Worm (Caenorhabditis elegans) whole organism, L4 larva: ENCODE measurements around the gene rbg-1.

Source experiments
- aha-1 ChIP-seq: fragments of 150-350 bp; peaks from one replicate; lab custom pipeline; 2014; ENCODE audit warnings: missing biosample characterization, missing genetic modification characterization
- attf-4 ChIP-seq: sonication (generic microtip); optimal IDR thresholded peaks from 3 replicates; lab custom pipeline; 2017; ENCODE audit warnings: missing biosample characterization, missing genetic modification characterization
- dmd-8 ChIP-seq: fragments of 200-800 bp; sonication (Bioruptor generic); IDR thresholded peaks from 2 replicates; pipeline ENCODE4 v1.3.6; 2022; ENCODE audit warnings: missing genetic modification characterization, missing compliant biosample characterization
- dpl-1 ChIP-seq: fragments of 150-350 bp; optimal IDR thresholded peaks from 2 replicates; lab custom pipeline; 2014; ENCODE audit warnings: missing biosample characterization, missing genetic modification reagents, missing genetic modification characterization
- lin-38 ChIP-seq: fragments of 200-800 bp; sonication (Bioruptor generic); IDR thresholded peaks from 2 replicates; pipeline ENCODE4 v1.3.6; 2022; ENCODE audit warnings: missing genetic modification reagents, missing genetic modification characterization, missing compliant biosample characterization
- mdl-1 ChIP-seq, 2 experiments: fragments of 150-350 bp in 1 of 2; sonication (generic microtip) in 1 of 2; optimal IDR thresholded peaks; 2 replicates each; lab custom pipeline; 2014 to 2017; ENCODE audit warnings: missing biosample characterization in 2 of 2, missing genetic modification characterization in 2 of 2
- nhr-11 ChIP-seq: fragments of 150-350 bp; optimal IDR thresholded peaks from 2 replicates; lab custom pipeline; 2014; ENCODE audit warnings: missing biosample characterization, missing genetic modification characterization
- nhr-237 ChIP-seq: sonication (generic microtip); optimal IDR thresholded peaks from 2 replicates; lab custom pipeline; 2017; ENCODE audit warnings: missing biosample characterization, missing genetic modification characterization
- nhr-77 ChIP-seq: fragments of 150-350 bp; optimal IDR thresholded peaks from 2 replicates; lab custom pipeline; 2014; ENCODE audit warnings: missing biosample characterization, missing genetic modification characterization
- pha-4 ChIP-seq, 2 experiments: fragments of 150-350 bp in 1 of 2; fragments of 200-800 bp in 1 of 2; sonication (Bioruptor generic) in 1 of 2; IDR thresholded peaks in 1 of 2; optimal IDR thresholded peaks in 1 of 2; 2 replicates each; pipeline versions ENCODE4 v1.3.6 to Lab custom; 2014 to 2022; ENCODE audit warnings: missing genetic modification characterization in 2 of 2, missing genetic modification reagents in 2 of 2, missing biosample characterization in 1 of 2, missing compliant biosample characterization in 1 of 2
- unc-130 ChIP-seq: sonication (generic microtip); optimal IDR thresholded peaks from 2 replicates; lab custom pipeline; 2016; ENCODE audit warnings: missing genetic modification reagents, missing genetic modification characterization, missing compliant biosample characterization
- unc-62 ChIP-seq, 3 experiments: fragments of 150-350 bp in 1 of 3; sonication (generic microtip); optimal IDR thresholded peaks in 2 of 3; peaks in 1 of 3; 1 replicate in 1 of 3; 2 replicates in 2 of 3; lab custom pipeline; 2014 to 2017; ENCODE audit warnings: missing biosample characterization in 3 of 3, missing genetic modification characterization in 3 of 3, missing genetic modification reagents in 3 of 3, missing genotype in 1 of 3
- ztf-7 ChIP-seq: fragments of 150-350 bp; optimal IDR thresholded peaks from 2 replicates; lab custom pipeline; 2014; ENCODE audit warnings: missing biosample characterization, missing genetic modification characterization

ce11 chrX:14959393-14960073 is 23.8 kb upstream of the rbg-1 start:
- TF ChIP-seq attf-4 (tag; lab: Kevin White, UChicago) (no peak), nhr-237 (no peak), pha-4 (GFP tag; IDR thresholded peaks at IDR 0.05; lab: Robert Waterston, UW) (no peak), pha-4 (tag; optimal IDR thresholded peaks at IDR 0.05; lab: Kevin White, UChicago) (no peak), lin-38 (GFP tag; lab: Robert Waterston, UW) (no peak), nhr-11 (tag; lab: Kevin White, UChicago) (no peak), unc-62 (GFP tag; optimal IDR thresholded peaks at IDR 0.05 in 1 of 2; lab: Kevin White, UChicago) (peak in 1 of 2 experiments; percentile 67), unc-62 (tag; optimal IDR thresholded peaks at IDR 0.05; lab: Kevin White, UChicago) (no peak), dpl-1 (GFP tag; lab: Kevin White, UChicago) (no peak), unc-130 (no peak), aha-1 (no peak), dmd-8 (GFP tag; lab: Robert Waterston, UW) (no peak), mdl-1 (tag; optimal IDR thresholded peaks at IDR 0.05; lab: Kevin White, UChicago) (no peak), nhr-77 (tag; lab: Kevin White, UChicago) (no peak), ztf-7 (tag; lab: Kevin White, UChicago) (no peak)
